Worm (Caenorhabditis elegans) whole organism, L3 larva: ENCODE results near the gene F08D12.15.

ENCODE experiments used
- R02D3.7 ChIP-seq: fragments of 150-350 bp; optimal IDR thresholded peaks from 2 replicates; lab custom pipeline; 2014; ENCODE audit warnings: missing biosample characterization, missing genetic modification characterization
- ZK546.5 ChIP-seq: sonication (generic microtip); optimal IDR thresholded peaks from 2 replicates; lab custom pipeline; 2017; ENCODE audit warnings: missing biosample characterization, missing genetic modification characterization
- ama-1 ChIP-seq: fragments of 150-350 bp; optimal IDR thresholded peaks from 2 replicates; lab custom pipeline; 2018
- ceh-16 ChIP-seq: sonication (generic microtip); optimal IDR thresholded peaks from 2 replicates; lab custom pipeline; 2017; ENCODE audit warnings: missing biosample characterization, missing genetic modification characterization
- ceh-28 ChIP-seq: fragments of 150-350 bp; optimal IDR thresholded peaks from 2 replicates; lab custom pipeline; 2014; ENCODE audit warnings: missing biosample characterization, missing genetic modification reagents, missing genetic modification characterization
- ceh-9 ChIP-seq: sonication (generic microtip); optimal IDR thresholded peaks from 2 replicates; lab custom pipeline; 2018; ENCODE audit warnings: missing biosample characterization, missing genetic modification characterization
- daf-12 ChIP-seq: fragments of 150-350 bp; optimal IDR thresholded peaks from 2 replicates; lab custom pipeline; 2014; ENCODE audit warnings: missing biosample characterization, missing genetic modification reagents, missing genetic modification characterization
- egl-5 ChIP-seq: fragments of 150-350 bp; optimal IDR thresholded peaks from 2 replicates; lab custom pipeline; 2017; ENCODE audit warnings: missing biosample characterization, missing genetic modification reagents, missing genetic modification characterization, inconsistent platforms
- elt-1 ChIP-seq: fragments of 150-350 bp; optimal IDR thresholded peaks from 2 replicates; lab custom pipeline; 2014; ENCODE audit warnings: missing biosample characterization, missing genetic modification characterization
- elt-2 ChIP-seq: sonication (generic microtip); optimal IDR thresholded peaks from 2 replicates; lab custom pipeline; 2016; ENCODE audit warnings: missing genetic modification reagents, mild to moderate bottlenecking, missing genetic modification characterization, missing compliant biosample characterization
- elt-3 ChIP-seq, 3 experiments: fragments of 150-350 bp in 1 of 3; sonication (generic microtip) in 2 of 3; optimal IDR thresholded peaks; 2 replicates in 2 of 3; 4 replicates in 1 of 3; lab custom pipeline; 2014 to 2017; ENCODE audit warnings: missing biosample characterization in 3 of 3, missing genetic modification characterization in 3 of 3
- eor-1 ChIP-seq, 2 experiments: fragments of 150-350 bp; optimal IDR thresholded peaks; 2 replicates each; lab custom pipeline; 2014 to 2018; ENCODE audit warnings: missing biosample characterization in 2 of 2, missing genetic modification characterization in 2 of 2
- fkh-10 ChIP-seq: sonication (generic microtip); optimal IDR thresholded peaks from 2 replicates; lab custom pipeline; 2017; ENCODE audit warnings: missing biosample characterization, missing genetic modification reagents, missing genetic modification characterization
- fkh-2 ChIP-seq: fragments of 150-350 bp; optimal IDR thresholded peaks from 2 replicates; lab custom pipeline; 2014; ENCODE audit warnings: missing biosample characterization, missing genetic modification reagents, missing genetic modification characterization
- hmg-11 ChIP-seq: sonication (generic microtip); optimal IDR thresholded peaks from 2 replicates; lab custom pipeline; 2016; ENCODE audit warnings: missing genetic modification characterization, missing compliant biosample characterization
- jun-1 ChIP-seq: fragments of 150-350 bp; optimal IDR thresholded peaks from 2 replicates; lab custom pipeline; 2014; ENCODE audit warnings: missing biosample characterization, missing genetic modification reagents, missing genetic modification characterization
- mdl-1 ChIP-seq: fragments of 150-350 bp; optimal IDR thresholded peaks from 2 replicates; lab custom pipeline; 2014; ENCODE audit warnings: missing biosample characterization, missing genetic modification characterization
- mml-1 ChIP-seq: fragments of 150-350 bp; sonication (generic microtip); optimal IDR thresholded peaks from 3 replicates; lab custom pipeline; 2014; ENCODE audit warnings: missing biosample characterization, missing genetic modification characterization
- nfya-1 ChIP-seq: sonication (generic microtip); optimal IDR thresholded peaks from 2 replicates; lab custom pipeline; 2017; ENCODE audit warnings: missing genetic modification characterization, mild to moderate bottlenecking, missing compliant biosample characterization, antibody characterized with exemption, moderate library complexity; ENCODE audit not compliant: insufficient read depth
- nhr-11 ChIP-seq: fragments of 150-350 bp; optimal IDR thresholded peaks from 2 replicates; lab custom pipeline; 2014; ENCODE audit warnings: missing biosample characterization, missing genetic modification characterization
- nhr-12 ChIP-seq: fragments of 150-350 bp; optimal IDR thresholded peaks from 2 replicates; lab custom pipeline; 2014; ENCODE audit warnings: missing biosample characterization, missing genetic modification characterization
- nhr-237 ChIP-seq: fragments of 150-350 bp; optimal IDR thresholded peaks from 2 replicates; lab custom pipeline; 2014; ENCODE audit warnings: missing biosample characterization, missing genetic modification characterization
- nhr-25 ChIP-seq: sonication (generic microtip); optimal IDR thresholded peaks from 2 replicates; lab custom pipeline; 2017; ENCODE audit warnings: missing biosample characterization, missing genetic modification characterization
- nhr-67 ChIP-seq: fragments of 150-350 bp; optimal IDR thresholded peaks from 2 replicates; lab custom pipeline; 2014; ENCODE audit warnings: missing biosample characterization, missing genetic modification characterization
- nhr-76 ChIP-seq: fragments of 150-350 bp; sonication (generic microtip); optimal IDR thresholded peaks from 5 replicates; lab custom pipeline; 2014; ENCODE audit warnings: missing biosample characterization, missing genetic modification characterization
- pha-4 ChIP-seq: fragments of 150-350 bp; optimal IDR thresholded peaks from 2 replicates; lab custom pipeline; 2014; ENCODE audit warnings: missing biosample characterization, missing genetic modification reagents, missing genetic modification characterization
- sea-2 ChIP-seq: fragments of 150-350 bp; sonication (generic microtip); optimal IDR thresholded peaks from 4 replicates; lab custom pipeline; 2014; ENCODE audit warnings: missing biosample characterization, missing genetic modification reagents, missing genetic modification characterization
- skn-1 ChIP-seq: fragments of 150-350 bp; optimal IDR thresholded peaks from 2 replicates; lab custom pipeline; 2014; ENCODE audit warnings: missing biosample characterization, missing genetic modification characterization
- snpc-4 ChIP-seq: fragments of 150-350 bp; optimal IDR thresholded peaks from 2 replicates; lab custom pipeline; 2014; ENCODE audit warnings: missing biosample characterization, missing genetic modification characterization
- tbx-2 ChIP-seq: sonication (generic microtip); optimal IDR thresholded peaks from 2 replicates; lab custom pipeline; 2016; ENCODE audit warnings: mild to moderate bottlenecking, missing genetic modification characterization, missing compliant biosample characterization
- unc-39 ChIP-seq: sonication (generic microtip); optimal IDR thresholded peaks from 4 replicates; lab custom pipeline; 2017; ENCODE audit warnings: missing biosample characterization, missing genetic modification characterization
- unc-62 ChIP-seq: fragments of 150-350 bp; sonication (generic microtip); optimal IDR thresholded peaks from 4 replicates; lab custom pipeline; 2014; ENCODE audit warnings: missing biosample characterization, missing genetic modification reagents, missing genetic modification characterization
- ztf-11 ChIP-seq: fragments of 150-350 bp; optimal IDR thresholded peaks from 2 replicates; lab custom pipeline; 2014; ENCODE audit warnings: missing biosample characterization, missing genetic modification characterization
- ztf-4 ChIP-seq: fragments of 150-350 bp; optimal IDR thresholded peaks from 2 replicates; lab custom pipeline; 2014; ENCODE audit warnings: missing biosample characterization, missing genetic modification characterization

Gene F08D12.15

DNA sequence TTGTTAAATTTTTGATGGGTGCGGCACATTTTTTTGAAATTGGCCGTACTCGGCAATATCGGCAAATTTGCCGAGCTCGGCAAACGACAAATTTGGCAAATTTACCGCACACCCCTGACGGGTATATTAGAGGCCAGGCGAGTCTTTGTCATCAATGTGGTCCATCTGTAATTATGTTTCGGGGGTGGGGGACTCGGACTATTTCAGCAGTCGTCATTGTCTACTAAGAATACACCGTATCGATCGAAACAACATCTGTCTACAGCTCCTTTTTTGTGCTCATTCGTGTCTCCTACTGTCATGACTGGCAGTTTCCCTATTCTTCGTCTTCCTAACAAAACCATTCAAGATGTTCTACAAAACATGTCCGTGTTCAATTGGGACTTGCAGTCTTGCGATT lies at the start of gene F08D12.15:
TSS of gene F08D12.15 (plus strand) at position 301 of the 400 bp plus-strand sequence.
- TF ChIP-seq tbx-2 (tag; lab: Kevin White, UChicago) = no peak
- TF ChIP-seq elt-3 (tag; optimal IDR thresholded peaks at IDR 0.05; lab: Kevin White, UChicago) = no peak
- no peak for TF ChIP-seq egl-5 (tag; lab: Kevin White, UChicago)
- TF ChIP-seq elt-1 = no peak
- TF ChIP-seq ztf-4 (tag; lab: Kevin White, UChicago) = no peak
- TF ChIP-seq sea-2 (GFP tag; lab: Kevin White, UChicago) = no peak
- no peak for TF ChIP-seq daf-12 (tag; lab: Kevin White, UChicago)

DNA sequence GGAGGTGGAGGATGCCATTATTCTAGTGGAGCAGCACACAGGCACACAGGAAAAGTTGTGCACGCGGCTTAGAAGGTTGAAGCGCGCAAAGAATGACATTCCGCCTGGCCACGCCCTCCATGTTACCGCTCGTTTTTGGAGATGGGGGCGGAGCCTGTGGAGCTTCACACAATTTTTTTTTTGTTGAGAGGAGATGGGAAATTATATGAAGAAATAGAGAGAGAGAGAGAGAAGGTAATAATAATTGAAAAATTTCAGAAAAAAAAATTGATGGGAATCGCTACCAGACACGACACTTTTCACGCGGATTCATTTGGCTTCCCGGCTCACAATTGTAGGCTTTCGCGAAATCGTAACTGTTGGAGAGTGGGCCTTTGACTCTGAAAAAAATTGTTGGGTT lies 49.1 kb upstream of the F08D12.15 start, which contains the start of gene T05A8.3:
TSS of gene T05A8.3 (minus strand) at position 101 of the 400 bp plus-strand sequence.
- no peak for TF ChIP-seq daf-12 (tag; lab: Kevin White, UChicago)
- no peak for TF ChIP-seq R02D3.7 (tag; lab: Kevin White, UChicago)
- no peak for TF ChIP-seq skn-1 (tag; lab: Kevin White, UChicago)
- no peak for TF ChIP-seq fkh-10
- TF ChIP-seq nhr-11 (tag; lab: Kevin White, UChicago) = no peak
- TF ChIP-seq ztf-11 (tag; lab: Kevin White, UChicago) = no peak
- no peak for TF ChIP-seq ztf-4 (tag; lab: Kevin White, UChicago)
- no peak for TF ChIP-seq nhr-67
- TF ChIP-seq ceh-28 (tag; lab: Kevin White, UChicago) = no peak
- TF ChIP-seq ama-1 (lab: Kevin White, UChicago) = no peak
- TF ChIP-seq fkh-2 (tag; lab: Kevin White, UChicago) = no peak
- TF ChIP-seq, all 47 proteins: peak for 0

DNA sequence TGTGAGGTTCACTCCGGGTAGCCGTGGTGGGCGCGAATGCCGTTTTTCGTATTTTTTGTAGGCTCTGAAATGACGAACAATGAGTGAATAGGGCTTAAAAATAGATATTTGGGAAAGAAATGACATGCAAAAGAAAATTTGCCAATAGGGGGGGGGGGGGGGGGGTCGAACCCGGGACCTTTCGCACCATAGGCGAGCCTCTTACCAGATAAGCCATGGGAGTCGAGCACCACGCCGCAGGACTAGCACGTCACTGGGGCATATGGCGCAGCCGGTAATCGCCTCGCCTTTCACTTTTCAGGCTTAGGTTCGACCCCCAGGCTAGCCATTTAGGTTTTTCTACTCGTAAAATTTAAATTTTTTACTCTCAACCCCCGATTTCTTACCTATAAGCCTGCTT lies 47.2 kb upstream of the F08D12.15 start:
- TF ChIP-seq mml-1 (no peak), nhr-67 (no peak), ztf-11 (tag; lab: Kevin White, UChicago) (no peak), nhr-76 (no peak), snpc-4 (no peak), elt-3 (tag; optimal IDR thresholded peaks at IDR 0.05; lab: Kevin White, UChicago) (no peak), mdl-1 (tag; lab: Kevin White, UChicago) (no peak), sea-2 (GFP tag; lab: Kevin White, UChicago) (no peak), unc-39 (tag; lab: Kevin White, UChicago) (no peak), hmg-11 (tag; lab: Kevin White, UChicago) (no peak), unc-62 (GFP tag; lab: Kevin White, UChicago) (no peak), tbx-2 (tag; lab: Kevin White, UChicago) (no peak), pha-4 (tag; lab: Kevin White, UChicago) (no peak), ZK546.5 (tag; lab: Kevin White, UChicago) (no peak), nhr-25 (tag; lab: Kevin White, UChicago) (no peak), fkh-2 (tag; lab: Kevin White, UChicago) (no peak), elt-1 (no peak)

DNA sequence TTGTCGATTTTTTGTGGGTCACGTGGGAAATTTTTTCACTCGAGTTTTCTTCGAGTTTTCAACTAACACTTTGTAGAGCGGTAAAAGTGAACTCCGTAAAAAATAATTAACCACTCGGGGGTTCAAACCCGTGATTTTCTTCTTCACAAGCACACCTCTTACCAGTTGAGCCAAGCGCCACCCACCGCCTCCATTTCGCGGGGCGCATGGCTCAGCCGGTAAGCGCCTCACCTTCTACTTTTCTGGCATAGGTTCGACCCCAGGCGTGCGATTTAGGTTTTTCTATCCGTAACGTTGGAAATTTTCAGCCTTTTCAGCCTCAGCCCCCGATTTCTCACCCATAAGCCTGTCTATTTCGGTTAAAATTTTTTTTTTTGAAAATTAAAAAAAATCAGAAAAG lies 44.4 kb upstream of the F08D12.15 start:
- TF ChIP-seq nhr-25 (tag; lab: Kevin White, UChicago) (no peak), hmg-11 (tag; lab: Kevin White, UChicago) (no peak), eor-1 (tag; optimal IDR thresholded peaks at IDR 0.05; lab: Kevin White, UChicago) (no peak), elt-2 (tag; lab: Kevin White, UChicago) (no peak), nhr-237 (tag; lab: Kevin White, UChicago) (no peak), ceh-16 (tag; lab: Kevin White, UChicago) (no peak), egl-5 (tag; lab: Kevin White, UChicago) (no peak), nfya-1 (no peak), ceh-9 (tag; lab: Kevin White, UChicago) (no peak), jun-1 (tag; lab: Kevin White, UChicago) (no peak), fkh-2 (tag; lab: Kevin White, UChicago) (no peak), nhr-12 (no peak)

DNA sequence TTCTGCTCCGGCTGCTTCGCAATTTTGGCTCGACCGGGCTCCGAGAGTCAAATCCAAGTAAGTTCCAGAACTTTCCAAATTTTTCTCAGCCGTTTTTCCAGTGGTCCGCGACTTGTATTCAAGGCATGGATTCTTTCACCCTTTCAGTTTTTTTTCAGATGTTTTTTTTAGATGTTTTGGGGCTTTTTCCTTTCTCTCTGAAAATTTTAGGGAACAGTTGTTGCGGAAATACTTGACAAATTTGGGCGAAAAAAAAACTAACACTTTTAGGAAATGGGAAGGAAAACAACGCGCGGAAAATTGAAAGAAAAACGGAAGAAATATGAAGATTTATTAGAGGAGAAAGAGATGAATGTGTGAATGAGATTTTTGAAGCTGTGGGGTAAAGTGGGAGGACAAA lies 40.9 kb upstream of the F08D12.15 start, which contains the start of the genes T05A8.11 and nep-2:
TSS of gene T05A8.11 (minus strand) at position 101 of the 400 bp plus-strand sequence.
TSS of gene nep-2 (minus strand) at position 192 of the 400 bp plus-strand sequence.
- TF ChIP-seq nhr-76 = no peak
- TF ChIP-seq, all 47 proteins: peak for 0
